Fruit fly (Drosophila melanogaster): ENCODE measurements around the gene CG5292.

CG5292 gene

dm6 chr3R:17149080-17149746 lies 2.4 kb upstream of the CG5292 start, which contains the start of the genes m-cup and Det (continued):
- TF ChIP-seq fu2 (GFP tag; optimal IDR thresholded peaks at IDR 0.05), result no peak
- TF ChIP-seq Hr3 (GFP tag; optimal IDR thresholded peaks at IDR 0.05), result no peak
- TF ChIP-seq CG15601 (tag; optimal IDR thresholded peaks at IDR 0.05), result no peak
- TF ChIP-seq gce (GFP tag; IDR thresholded peaks at IDR 0.05), result no peak
- TF ChIP-seq bcd (GFP tag; optimal IDR thresholded peaks at IDR 0.05), result no peak
- no peak for TF ChIP-seq caup (GFP tag; optimal IDR thresholded peaks at IDR 0.05; ENCODE audit: severe bottlenecking)
- TF ChIP-seq Spps (tag; optimal IDR thresholded peaks at IDR 0.05), result no peak
- TF ChIP-seq CG2199 (GFP tag; IDR thresholded peaks at IDR 0.05), result no peak
- TF ChIP-seq sens-2 (GFP tag; IDR thresholded peaks at IDR 0.05), result no peak
- peak; percentile 27 for TF ChIP-seq CG12391 (tag; optimal IDR thresholded peaks at IDR 0.05)
- TF ChIP-seq CG33213 (GFP tag; optimal IDR thresholded peaks at IDR 0.05), result no peak
- no peak for TF ChIP-seq eve (GFP tag; optimal IDR thresholded peaks at IDR 0.05)
- no peak for TF ChIP-seq CG17802 (tag; optimal IDR thresholded peaks at IDR 0.05)
- no peak for TF ChIP-seq CG8478 (optimal IDR thresholded peaks at IDR 0.05)
- TF ChIP-seq Ravus (GFP tag; IDR thresholded peaks at IDR 0.05), result no peak

dm6 chr3R:17150287-17150686 lies 1.4 kb upstream of the CG5292 start, which contains the start of gene Smug:
TSS of gene Smug (plus strand) at chr3R:17150587.
- peak; percentile 16; the same call in 1 of the 2 replicates for TF ChIP-seq E2f2 (GFP tag; IDR thresholded peaks at IDR 0.05)
- TF ChIP-seq sob (GFP tag; IDR thresholded peaks at IDR 0.05), result no peak
- TF ChIP-seq ATbp (GFP tag; optimal IDR thresholded peaks at IDR 0.05), result no peak
- TF ChIP-seq fd3F (GFP tag; optimal IDR thresholded peaks at IDR 0.05), result no peak
- TF ChIP-seq nerfin-1 (tag; optimal IDR thresholded peaks at IDR 0.05), result peak; percentile 23
- TF ChIP-seq pum (GFP tag; optimal IDR thresholded peaks at IDR 0.05), result no peak
- TF ChIP-seq ab (GFP tag; optimal IDR thresholded peaks at IDR 0.05), result no peak
- peak in 1 of 2 experiments; percentile 59 for TF ChIP-seq crp (GFP tag; optimal IDR thresholded peaks at IDR 0.05)
- no peak for TF ChIP-seq Eip74EF (GFP tag; optimal IDR thresholded peaks at IDR 0.05)
- TF ChIP-seq zfh2 (GFP tag; optimal IDR thresholded peaks at IDR 0.05), result no peak
- TF ChIP-seq Opbp (GFP tag; IDR thresholded peaks at IDR 0.05; ENCODE audit: partially characterized antibody), result no peak

dm6 chr3R:17178140-17178539 lies 26.5 kb downstream of the CG5292 start:
- TF ChIP-seq CG10462 (GFP tag; optimal IDR thresholded peaks at IDR 0.05), result no peak
- TF ChIP-seq HHEX (GFP tag; optimal IDR thresholded peaks at IDR 0.05), result no peak
- TF ChIP-seq CG9609 (GFP tag; optimal IDR thresholded peaks at IDR 0.05), result no peak
- no peak for TF ChIP-seq CG12659 (GFP tag; optimal IDR thresholded peaks at IDR 0.05)
- no peak for TF ChIP-seq CG31365 (tag; optimal IDR thresholded peaks at IDR 0.05)
- peak; percentile 11 for TF ChIP-seq cwo (GFP tag; optimal IDR thresholded peaks at IDR 0.05)
- TF ChIP-seq CG9817 (tag; optimal IDR thresholded peaks at IDR 0.05), result no peak
- peak; percentile 26 for TF ChIP-seq sens (GFP tag)
- no peak for TF ChIP-seq CG12942 (GFP tag; optimal IDR thresholded peaks at IDR 0.05)
- no peak for TF ChIP-seq sd (tag; optimal IDR thresholded peaks at IDR 0.05)
- no peak for TF ChIP-seq danr (GFP tag; IDR thresholded peaks at IDR 0.05)
- no peak for TF ChIP-seq Xrp1 (GFP tag; IDR thresholded peaks at IDR 0.05)
- no peak for TF ChIP-seq Optix (GFP tag; IDR thresholded peaks at IDR 0.05)
- no peak for TF ChIP-seq Camta (GFP tag; optimal IDR thresholded peaks at IDR 0.05)
- no peak for TF ChIP-seq trh (GFP tag; optimal IDR thresholded peaks at IDR 0.05)
- TF ChIP-seq hbn (GFP tag; IDR thresholded peaks at IDR 0.05; ENCODE audit: partially characterized antibody), result no peak
- no peak for TF ChIP-seq CG32767 (GFP tag; IDR thresholded peaks at IDR 0.05)
- no peak for TF ChIP-seq bigmax (GFP tag; optimal IDR thresholded peaks at IDR 0.05)
- TF ChIP-seq CG11398 (GFP tag; optimal IDR thresholded peaks at IDR 0.05), result no peak
- TF ChIP-seq Gug (GFP tag; IDR thresholded peaks at IDR 0.05), result no peak
- TF ChIP-seq CG11723 (GFP tag; optimal IDR thresholded peaks at IDR 0.05), result no peak
- TF ChIP-seq CG3281 (GFP tag; optimal IDR thresholded peaks at IDR 0.05), result peak; percentile 8
- no peak for TF ChIP-seq CG12299 (tag; optimal IDR thresholded peaks at IDR 0.05)

Data from whole organism, embryonic.